Worm (Caenorhabditis elegans) whole organism, mixed stage, embryonic: ENCODE data around the gene tsn-1.

Experiments
- M03D4.4 ChIP-seq: sonication (generic microtip); optimal IDR thresholded peaks from 2 replicates; lab custom pipeline; 2017; ENCODE audit warnings: mild to moderate bottlenecking, missing genetic modification characterization, missing compliant biosample characterization
- bed-3 ChIP-seq: fragments of 200-800 bp; sonication (Bioruptor generic); optimal IDR thresholded peaks from 3 replicates; lab custom pipeline; 2018; ENCODE audit warnings: mild to moderate bottlenecking, missing genetic modification characterization, moderate library complexity, missing compliant biosample characterization
- ceh-43 ChIP-seq: fragments of 200-800 bp; sonication (Bioruptor generic); optimal IDR thresholded peaks from 2 replicates; lab custom pipeline; 2018; ENCODE audit warnings: mild to moderate bottlenecking, missing genetic modification characterization, moderate library complexity, missing compliant biosample characterization
- ces-1 ChIP-seq: fragments of 150-350 bp; optimal IDR thresholded peaks from 2 replicates; lab custom pipeline; 2014; ENCODE audit warnings: missing biosample characterization, missing genetic modification reagents, missing genetic modification characterization
- drap-1 ChIP-seq: fragments of 200-800 bp; sonication (Bioruptor generic); optimal IDR thresholded peaks from 3 replicates; lab custom pipeline; 2018; ENCODE audit warnings: mild to moderate bottlenecking, missing genetic modification characterization, missing compliant biosample characterization
- elt-1 ChIP-seq: sonication (generic microtip); optimal IDR thresholded peaks from 2 replicates; lab custom pipeline; 2017; ENCODE audit warnings: missing genetic modification characterization, mild to moderate bottlenecking, missing compliant biosample characterization, antibody characterized with exemption, moderate library complexity, borderline replicate concordance; ENCODE audit not compliant: insufficient read depth
- elt-3 ChIP-seq: fragments of 150-350 bp; optimal IDR thresholded peaks from 2 replicates; lab custom pipeline; 2014; ENCODE audit warnings: missing biosample characterization, missing genetic modification characterization
- flh-1 ChIP-seq: fragments of 200-800 bp; sonication (Bioruptor generic); optimal IDR thresholded peaks from 2 replicates; lab custom pipeline; 2018; ENCODE audit warnings: mild to moderate bottlenecking, missing genetic modification characterization, moderate library complexity, missing compliant biosample characterization
- ham-2 ChIP-seq: fragments of 200-800 bp; sonication (Bioruptor generic); optimal IDR thresholded peaks from 2 replicates; lab custom pipeline; 2018; ENCODE audit warnings: mild to moderate bottlenecking, missing genetic modification characterization, missing compliant biosample characterization
- hlh-1 ChIP-seq: fragments of 150-350 bp; optimal IDR thresholded peaks from 2 replicates; lab custom pipeline; 2014; ENCODE audit warnings: missing biosample characterization, missing genetic modification reagents, missing genetic modification characterization
- lin-13 ChIP-seq: fragments of 150-350 bp; optimal IDR thresholded peaks from 2 replicates; lab custom pipeline; 2014; ENCODE audit warnings: missing biosample characterization, missing genetic modification characterization
- lin-32 ChIP-seq: fragments of 200-800 bp; sonication (Bioruptor generic); optimal IDR thresholded peaks from 2 replicates; lab custom pipeline; 2018; ENCODE audit warnings: mild to moderate bottlenecking, missing genetic modification characterization, missing compliant biosample characterization
- lsy-2 ChIP-seq: fragments of 150-350 bp; optimal IDR thresholded peaks from 2 replicates; lab custom pipeline; 2014; ENCODE audit warnings: missing biosample characterization, missing genetic modification characterization
- mep-1 ChIP-seq: fragments of 150-350 bp; optimal IDR thresholded peaks from 2 replicates; lab custom pipeline; 2017; ENCODE audit warnings: missing biosample characterization, missing genetic modification reagents, missing genetic modification characterization, inconsistent platforms
- mls-2 ChIP-seq: sonication (generic microtip); optimal IDR thresholded peaks from 2 replicates; lab custom pipeline; 2016; ENCODE audit warnings: mild to moderate bottlenecking, missing genetic modification characterization, moderate library complexity, missing compliant biosample characterization
- nhr-12 ChIP-seq: fragments of 150-350 bp; optimal IDR thresholded peaks from 2 replicates; lab custom pipeline; 2014; ENCODE audit warnings: missing biosample characterization, missing genetic modification characterization
- nhr-2 ChIP-seq: fragments of 150-350 bp; optimal IDR thresholded peaks from 2 replicates; lab custom pipeline; 2014; ENCODE audit warnings: missing biosample characterization, missing genetic modification characterization
- nhr-237 ChIP-seq: fragments of 150-350 bp; optimal IDR thresholded peaks from 2 replicates; lab custom pipeline; 2014; ENCODE audit warnings: missing biosample characterization, missing genetic modification characterization
- nhr-28 ChIP-seq: fragments of 150-350 bp; optimal IDR thresholded peaks from 2 replicates; lab custom pipeline; 2014; ENCODE audit warnings: missing biosample characterization, missing genetic modification characterization
- nhr-76 ChIP-seq: sonication (generic microtip); optimal IDR thresholded peaks from 2 replicates; lab custom pipeline; 2017; ENCODE audit warnings: missing biosample characterization, missing genetic modification characterization
- pha-4 ChIP-seq: fragments of 150-350 bp; optimal IDR thresholded peaks from 2 replicates; lab custom pipeline; 2018; ENCODE audit warnings: missing biosample characterization, missing genetic modification reagents, missing genetic modification characterization
- sem-2 ChIP-seq: fragments of 200-800 bp; sonication (Bioruptor generic); optimal IDR thresholded peaks from 2 replicates; lab custom pipeline; 2018; ENCODE audit warnings: mild to moderate bottlenecking, missing genetic modification characterization, missing compliant biosample characterization
- sptf-1 ChIP-seq: sonication (generic microtip); optimal IDR thresholded peaks from 2 replicates; lab custom pipeline; 2017; ENCODE audit warnings: mild to moderate bottlenecking, missing genetic modification characterization, moderate library complexity, missing compliant biosample characterization
- tbx-8 ChIP-seq: fragments of 200-800 bp; sonication (Bioruptor generic); optimal IDR thresholded peaks from 2 replicates; lab custom pipeline; 2018; ENCODE audit warnings: mild to moderate bottlenecking, missing genetic modification characterization, moderate library complexity, missing compliant biosample characterization
- unc-120 ChIP-seq: sonication (generic microtip); optimal IDR thresholded peaks from 2 replicates; lab custom pipeline; 2017; ENCODE audit warnings: missing genetic modification characterization, missing compliant biosample characterization; ENCODE audit not compliant: poor library complexity, severe bottlenecking
- unc-39 ChIP-seq: fragments of 150-350 bp; optimal IDR thresholded peaks from 2 replicates; lab custom pipeline; 2014; ENCODE audit warnings: missing biosample characterization, missing genetic modification characterization
- unc-62 ChIP-seq: fragments of 150-350 bp; optimal IDR thresholded peaks from 2 replicates; lab custom pipeline; 2014; ENCODE audit warnings: missing biosample characterization, missing genetic modification reagents, missing genetic modification characterization
- zip-8 ChIP-seq: fragments of 150-350 bp; optimal IDR thresholded peaks from 2 replicates; lab custom pipeline; 2014; ENCODE audit warnings: missing biosample characterization, missing genetic modification characterization
- ztf-11 ChIP-seq: fragments of 150-350 bp; optimal IDR thresholded peaks from 2 replicates; lab custom pipeline; 2014; ENCODE audit warnings: missing biosample characterization, missing genetic modification characterization

tsn-1 gene

DNA sequence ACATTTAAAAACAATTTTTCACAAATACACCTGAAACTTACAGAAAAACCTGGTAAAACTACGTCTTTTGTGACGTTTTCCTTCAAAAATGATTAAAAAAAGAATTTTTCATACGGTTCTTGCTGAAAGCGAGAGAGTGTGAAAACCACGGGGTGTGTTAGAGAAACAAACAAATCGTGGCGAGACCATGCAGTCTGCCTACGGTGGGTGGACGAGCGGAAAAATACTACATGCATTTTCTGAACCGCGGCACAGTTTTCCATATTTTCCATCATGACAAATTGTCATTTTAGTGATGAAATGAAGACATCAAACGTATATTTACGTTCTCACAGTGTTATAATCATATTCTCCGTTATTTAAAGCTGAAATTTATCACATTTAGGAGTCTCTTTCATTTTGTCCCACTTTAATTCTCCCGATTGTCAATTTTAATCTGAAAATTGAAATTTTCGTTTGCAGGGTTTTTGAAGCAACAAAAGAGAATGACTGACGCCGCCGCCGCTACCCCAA lies at the start of gene tsn-1, which contains the start of gene F10G7.9:
tsn-1 (plus strand) TSS at position 463 of the 513 bp plus-strand sequence.
F10G7.9 (minus strand) TSS at position 127 of the 513 bp plus-strand sequence.
- peak; percentile 20 for TF ChIP-seq lin-13 (tag; lab: Kevin White, UChicago)
- peak; percentile 8 for TF ChIP-seq mep-1 (tag; lab: Kevin White, UChicago)
- TF ChIP-seq bed-3 (GFP tag; lab: Kevin White, UChicago): no peak
- peak; percentile 57 for TF ChIP-seq pha-4 (tag; lab: Kevin White, UChicago)
- no peak for TF ChIP-seq nhr-12 (tag; lab: Kevin White, UChicago)
- no peak for TF ChIP-seq ceh-43 (GFP tag; lab: Kevin White, UChicago)
- no peak for TF ChIP-seq ces-1 (GFP tag; lab: Kevin White, UChicago)
- TF ChIP-seq ham-2 (GFP tag; lab: Kevin White, UChicago): no peak
- TF ChIP-seq lin-32: no peak
- TF ChIP-seq sem-2 (GFP tag; lab: Kevin White, UChicago): no peak
- no peak for TF ChIP-seq unc-120 (tag; lab: Kevin White, UChicago)
- TF ChIP-seq tbx-8 (GFP tag; lab: Kevin White, UChicago): no peak
- no peak for TF ChIP-seq flh-1 (GFP tag; lab: Kevin White, UChicago)
- TF ChIP-seq elt-1 (tag; lab: Kevin White, UChicago): no peak
- no peak for TF ChIP-seq sptf-1 (tag; lab: Kevin White, UChicago)
- peak; percentile 95 for TF ChIP-seq lsy-2 (tag; lab: Kevin White, UChicago)
- no peak for TF ChIP-seq M03D4.4 (tag; lab: Kevin White, UChicago)

DNA sequence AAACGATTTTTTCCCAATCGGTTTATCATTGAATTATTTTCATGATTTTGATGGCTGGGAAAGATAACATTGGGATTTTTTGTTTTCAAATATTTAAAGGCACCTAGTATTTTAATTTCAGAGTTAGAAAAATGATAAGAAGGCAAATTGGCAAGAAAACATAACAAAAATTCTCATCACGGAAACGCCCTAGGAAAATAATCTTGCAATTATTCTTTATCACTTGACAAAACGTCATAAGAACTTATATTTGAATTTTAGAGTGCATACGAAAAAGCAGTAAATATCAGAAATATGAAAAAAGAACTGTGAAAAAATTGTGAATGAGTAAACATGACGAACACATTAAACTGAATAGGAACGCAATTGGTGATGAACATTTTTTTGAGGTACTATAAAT lies 49.3 kb upstream of the tsn-1 start:
- no peak for TF ChIP-seq nhr-2
- no peak for TF ChIP-seq nhr-237 (tag; lab: Kevin White, UChicago)
- TF ChIP-seq ceh-43 (GFP tag; lab: Kevin White, UChicago): no peak
- TF ChIP-seq nhr-28 (tag; lab: Kevin White, UChicago): no peak

DNA sequence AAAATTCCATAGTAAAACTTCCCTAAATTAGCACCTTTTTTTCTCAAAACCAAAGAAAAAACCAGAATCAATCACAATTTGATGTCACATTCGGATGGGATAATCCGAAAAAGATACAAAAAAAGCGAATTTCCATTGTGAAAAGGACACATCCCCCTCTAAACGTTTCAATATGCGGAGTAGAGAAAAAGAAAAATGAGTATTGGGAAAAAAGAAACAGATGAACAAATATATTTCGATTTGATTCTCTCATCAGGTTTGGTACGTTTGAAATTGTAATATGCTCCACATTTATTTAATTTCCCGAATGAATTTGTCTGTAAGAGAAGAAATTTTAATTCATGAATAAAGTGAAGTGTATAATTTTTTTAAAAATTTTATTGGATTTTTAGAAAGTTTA lies 48.4 kb upstream of the tsn-1 start:
- TF ChIP-seq ztf-11: no peak
- TF ChIP-seq unc-39 (tag; lab: Kevin White, UChicago): no peak
- no peak for TF ChIP-seq lin-32
- TF ChIP-seq zip-8 (tag; lab: Kevin White, UChicago): no peak

DNA sequence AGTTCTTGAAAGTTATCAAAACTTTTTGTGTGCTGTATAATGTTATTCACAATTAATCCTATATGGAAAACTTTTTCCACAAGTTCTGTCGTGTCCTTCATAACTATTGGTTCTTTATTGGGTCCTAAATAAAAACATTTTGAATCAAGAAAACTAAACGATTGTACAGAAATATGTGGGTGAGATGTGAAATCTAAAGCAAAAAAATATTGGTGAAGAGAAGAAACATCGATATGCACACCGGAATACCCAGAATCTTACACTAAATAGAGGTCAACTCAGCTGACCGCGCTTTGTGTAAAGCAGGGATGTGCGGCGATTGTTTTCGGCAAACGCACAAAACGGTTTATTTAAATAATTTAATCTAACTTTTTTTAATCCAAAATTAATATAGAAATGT lies 45.3 kb upstream of the tsn-1 start, which contains the start of gene T05A7.13:
T05A7.13 (minus strand) TSS at position 101 of the 400 bp plus-strand sequence.
- TF ChIP-seq mls-2 (tag; lab: Kevin White, UChicago): no peak
- TF ChIP-seq hlh-1: peak; percentile 46
- TF ChIP-seq nhr-76 (tag; lab: Kevin White, UChicago): no peak

DNA sequence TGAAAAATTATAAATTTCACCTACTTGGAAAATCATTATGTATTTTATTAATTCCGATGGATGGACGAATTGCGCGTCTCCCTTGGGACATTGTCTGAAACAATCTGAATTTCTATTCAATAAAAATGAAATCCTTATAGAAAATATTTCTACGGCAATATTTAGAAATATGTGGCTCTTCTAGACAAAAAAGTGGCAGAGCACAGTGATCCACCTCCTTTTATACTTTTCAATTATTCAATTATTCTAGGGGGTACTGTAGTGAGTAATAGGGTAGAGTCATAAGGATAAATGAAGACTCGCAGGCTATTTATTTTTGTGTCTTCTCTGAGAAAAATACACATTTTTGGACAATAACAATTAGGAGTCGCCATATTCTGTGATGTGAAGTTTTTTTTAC lies 43.4 kb upstream of the tsn-1 start, which contains the start of gene T05A7.12:
T05A7.12 (minus strand) TSS at position 101 of the 400 bp plus-strand sequence.
- no peak for TF ChIP-seq unc-62 (GFP tag; lab: Kevin White, UChicago)
- TF ChIP-seq lsy-2 (tag; lab: Kevin White, UChicago): no peak
- TF ChIP-seq nhr-2: no peak
- no peak for TF ChIP-seq nhr-28 (tag; lab: Kevin White, UChicago)
- TF ChIP-seq mls-2 (tag; lab: Kevin White, UChicago): no peak
- TF ChIP-seq ceh-43 (GFP tag; lab: Kevin White, UChicago): no peak
- TF ChIP-seq sptf-1 (tag; lab: Kevin White, UChicago): no peak
- no peak for TF ChIP-seq elt-1 (tag; lab: Kevin White, UChicago)
- TF ChIP-seq unc-39 (tag; lab: Kevin White, UChicago): no peak
- TF ChIP-seq tbx-8 (GFP tag; lab: Kevin White, UChicago): no peak
- TF ChIP-seq ztf-11: no peak
- no peak for TF ChIP-seq unc-120 (tag; lab: Kevin White, UChicago)
- no peak for TF ChIP-seq flh-1 (GFP tag; lab: Kevin White, UChicago)
- no peak for TF ChIP-seq mep-1 (tag; lab: Kevin White, UChicago)
- no peak for TF ChIP-seq elt-3 (tag; lab: Kevin White, UChicago)
- no peak for TF ChIP-seq drap-1 (GFP tag; lab: Kevin White, UChicago)
- no peak for TF ChIP-seq lin-13 (tag; lab: Kevin White, UChicago)
